Worm (Caenorhabditis elegans) whole organism, L4/young adult: ENCODE data around the gene C33G3.4.

Experiments used
- W03F9.2 ChIP-seq: fragments of 150-350 bp; optimal IDR thresholded peaks from 2 replicates; lab custom pipeline; 2014; ENCODE audit warnings: missing biosample characterization, missing genetic modification characterization
- dao-5 ChIP-seq: sonication (generic microtip); optimal IDR thresholded peaks from 2 replicates; lab custom pipeline; 2016; ENCODE audit warnings: missing genotype, missing genetic modification characterization, moderate library complexity, missing compliant biosample characterization
- him-1 ChIP-seq: sonication (generic microtip); optimal IDR thresholded peaks from 2 replicates; lab custom pipeline; 2016; ENCODE audit warnings: missing genotype, missing genetic modification reagents, missing genetic modification characterization, missing compliant biosample characterization

The C33G3.4 gene

DNA sequence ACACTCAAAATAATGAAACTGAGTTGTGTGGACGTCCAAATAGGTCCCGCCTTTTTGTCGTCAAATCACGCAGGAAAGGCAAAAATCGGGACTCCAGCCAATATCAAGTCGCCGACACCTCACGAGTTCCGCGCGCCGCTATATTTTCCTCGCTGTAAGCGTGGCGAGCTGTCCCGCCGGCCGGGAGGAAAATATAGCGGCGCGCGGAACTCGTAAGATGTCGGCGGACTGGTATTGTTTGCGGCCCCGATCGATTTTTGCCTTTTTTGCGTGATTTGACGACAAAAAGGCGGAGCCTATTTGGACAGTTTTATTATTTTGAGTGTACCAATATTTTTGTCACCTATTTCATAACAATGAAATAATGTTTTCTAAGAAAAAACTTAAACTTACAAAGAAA is 8.2 kb upstream of the C33G3.4 start:
- no peak for TF ChIP-seq him-1 (tag; lab: Kevin White, UChicago)
- no peak for TF ChIP-seq W03F9.2
- no peak for TF ChIP-seq dao-5 (tag; lab: Kevin White, UChicago)

DNA sequence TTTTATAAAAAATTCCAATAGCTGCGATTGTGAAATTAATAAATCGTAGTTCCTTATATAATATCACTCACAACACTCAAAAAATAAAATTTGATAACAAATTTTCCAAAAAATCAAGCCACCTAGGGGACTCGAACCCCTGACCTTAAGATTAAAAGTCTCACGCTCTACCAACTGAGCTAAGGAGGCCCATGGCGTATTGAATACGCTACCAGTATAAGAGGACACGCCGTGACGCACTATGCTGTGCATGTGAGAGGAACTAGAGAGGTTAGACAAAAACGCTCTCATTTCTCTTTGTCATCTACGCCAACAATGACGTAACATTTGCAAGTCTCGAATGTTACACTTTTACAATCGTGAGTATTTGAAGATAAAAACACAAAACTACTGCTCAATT is 7.1 kb upstream of the C33G3.4 start:
- peak; percentile 58 for TF ChIP-seq W03F9.2
- TF ChIP-seq him-1 (tag; lab: Kevin White, UChicago), result peak; percentile 97
- TF ChIP-seq dao-5 (tag; lab: Kevin White, UChicago), result peak; percentile 90

DNA sequence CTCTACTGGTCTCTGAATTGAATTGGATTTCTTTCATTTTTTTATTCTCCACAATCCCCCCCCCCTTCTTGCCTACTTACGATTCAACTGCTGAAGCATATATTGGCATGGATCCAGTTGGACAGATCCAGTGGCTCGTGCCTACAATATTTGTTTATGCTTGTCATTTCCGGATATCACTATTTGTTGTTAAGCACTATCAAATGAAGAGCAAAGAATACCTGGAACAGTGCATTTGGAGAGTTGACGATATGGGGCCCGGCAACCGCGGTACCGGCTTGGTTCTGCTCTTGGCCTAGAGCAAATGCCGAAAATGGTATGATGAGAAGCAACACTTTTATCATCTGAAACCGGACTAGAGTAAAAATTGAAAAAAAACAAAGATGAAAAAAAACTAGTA is 3.3 kb upstream of the C33G3.4 start, which contains the start of gene lgc-21:
TSS of gene lgc-21 (minus strand) at position 344 of the 400 bp plus-strand sequence.
- no peak for TF ChIP-seq dao-5 (tag; lab: Kevin White, UChicago)
- TF ChIP-seq him-1 (tag; lab: Kevin White, UChicago), result no peak

DNA sequence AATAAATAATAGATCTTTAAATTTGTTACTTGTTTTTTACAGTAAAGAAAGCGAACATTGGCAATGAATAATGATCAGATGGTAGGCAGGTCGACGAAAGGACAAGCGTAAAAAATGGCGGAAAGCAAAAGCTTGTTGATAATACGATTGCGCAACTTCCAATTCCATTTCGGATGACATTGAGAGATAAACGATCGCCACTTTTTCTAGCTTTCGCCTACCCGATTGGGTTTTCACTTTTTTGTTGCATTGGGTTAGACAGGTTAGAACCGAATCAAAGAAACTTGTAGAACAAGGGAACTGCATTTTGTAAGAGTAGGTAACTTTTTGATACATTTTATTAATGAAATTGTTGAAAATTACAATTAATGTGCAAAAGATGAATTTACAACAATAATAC is 1.4 kb upstream of the C33G3.4 start:
- TF ChIP-seq him-1 (tag; lab: Kevin White, UChicago) (no peak), dao-5 (tag; lab: Kevin White, UChicago) (no peak), W03F9.2 (no peak)

DNA sequence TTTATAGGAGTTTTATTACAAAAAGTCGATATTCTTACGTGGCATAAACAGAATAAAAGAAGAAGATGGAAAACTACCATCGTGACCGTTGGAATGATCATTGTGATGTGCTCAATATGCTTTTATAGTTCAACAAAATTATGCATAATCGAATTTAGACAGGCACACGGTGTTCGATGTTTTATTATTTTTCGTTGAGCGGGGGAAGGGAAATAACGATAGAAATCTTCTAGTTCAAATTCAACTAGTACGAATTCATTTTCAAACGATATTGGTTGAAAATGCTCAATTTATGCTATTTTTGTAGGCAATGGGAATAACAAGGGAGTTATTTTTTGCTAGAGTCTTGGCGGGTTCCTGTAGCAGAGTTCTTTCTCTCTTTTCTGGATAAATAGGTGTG is 7.6 kb downstream of the C33G3.4 start, which contains the start of gene C33G3.5:
TSS of gene C33G3.5 (minus strand) at position 101 of the 400 bp plus-strand sequence.
- TF ChIP-seq W03F9.2 (no peak), dao-5 (tag; lab: Kevin White, UChicago) (no peak), him-1 (tag; lab: Kevin White, UChicago) (no peak)

DNA sequence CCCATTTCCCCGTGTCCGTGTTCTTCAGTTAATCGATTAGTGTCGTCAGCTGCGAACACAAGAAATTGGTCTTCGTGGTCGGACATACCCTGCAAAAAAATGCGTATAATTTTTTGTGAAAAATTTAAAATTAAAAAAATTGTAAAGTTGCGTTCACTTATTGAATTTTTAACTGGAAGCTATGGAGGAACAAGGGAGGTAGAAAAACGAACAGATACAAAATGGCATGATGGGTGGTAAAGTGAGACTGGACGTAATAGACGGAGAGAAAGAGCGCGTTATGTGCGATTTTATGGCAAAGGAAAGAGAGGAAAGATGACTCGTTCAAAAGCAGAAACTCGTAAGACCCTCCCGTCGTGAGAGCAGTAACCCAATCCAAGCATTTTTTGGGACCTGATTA is 13.3 kb downstream of the C33G3.4 start, which contains the start of gene C33G3.6:
TSS of gene C33G3.6 (minus strand) at position 101 of the 400 bp plus-strand sequence.
- TF ChIP-seq him-1 (tag; lab: Kevin White, UChicago) (no peak), W03F9.2 (no peak), dao-5 (tag; lab: Kevin White, UChicago) (no peak)

DNA sequence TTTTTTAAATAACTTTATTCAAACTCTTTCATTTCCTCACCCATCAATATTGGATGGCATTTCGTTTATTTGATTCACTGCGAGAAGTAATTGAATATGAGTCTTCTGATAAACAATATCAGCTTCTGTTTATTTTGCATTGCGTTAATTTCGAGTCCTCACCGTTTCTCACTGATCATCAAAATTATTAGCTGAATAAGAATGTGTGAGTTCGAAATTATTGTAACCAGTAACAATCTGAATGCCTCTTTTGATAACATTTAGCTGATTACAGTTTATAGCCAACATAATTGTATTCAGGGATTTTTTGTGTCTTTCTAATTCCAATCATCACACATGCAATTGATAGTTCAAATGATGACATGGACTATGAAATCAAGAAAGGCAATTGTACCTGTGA is 14.2 kb downstream of the C33G3.4 start, which contains the start of gene F16B12.1:
TSS of gene F16B12.1 (plus strand) at position 301 of the 400 bp plus-strand sequence.
- TF ChIP-seq him-1 (tag; lab: Kevin White, UChicago), result no peak
- TF ChIP-seq dao-5 (tag; lab: Kevin White, UChicago), result no peak
- no peak for TF ChIP-seq W03F9.2

DNA sequence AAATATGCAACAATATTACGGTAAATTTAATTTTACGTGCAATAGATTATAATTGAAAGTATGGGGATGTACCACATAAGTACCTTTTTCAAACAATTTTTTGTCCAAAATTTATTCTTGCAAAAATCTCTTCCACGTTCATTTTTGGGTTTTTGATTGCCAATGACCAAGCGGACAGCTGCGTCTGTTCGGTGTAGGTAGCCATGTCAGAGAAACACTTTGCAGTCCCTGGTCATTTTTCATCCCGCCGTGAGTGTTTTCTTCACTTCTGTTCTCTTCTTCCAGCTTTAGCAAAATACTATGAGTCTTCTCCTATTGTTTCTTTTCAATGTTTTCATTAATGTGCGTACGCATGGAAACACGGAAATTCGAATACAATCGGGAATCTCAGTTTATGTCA is 19.1 kb downstream of the C33G3.4 start, which contains the start of gene dsl-4:
TSS of gene dsl-4 (plus strand) at position 301 of the 400 bp plus-strand sequence.
- TF ChIP-seq him-1 (tag; lab: Kevin White, UChicago) (no peak), W03F9.2 (no peak), dao-5 (tag; lab: Kevin White, UChicago) (no peak)

DNA sequence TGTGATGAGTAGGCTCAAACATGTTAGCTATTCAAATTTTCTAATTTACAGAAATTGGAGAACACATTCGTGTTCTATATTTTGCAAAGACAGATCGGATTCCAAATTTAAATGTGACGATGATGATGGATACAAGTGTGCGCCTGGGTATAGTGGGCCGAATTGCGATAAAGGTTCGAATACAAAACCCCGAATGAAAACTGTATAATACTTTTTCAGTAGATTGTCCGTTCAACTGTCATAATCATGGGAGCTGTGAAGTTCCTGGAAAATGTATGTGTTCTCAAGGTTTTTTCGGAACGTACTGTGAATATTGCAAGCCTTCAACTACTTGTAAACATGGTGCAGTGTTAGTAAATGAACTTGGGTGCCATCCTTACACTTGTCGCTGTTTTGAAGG is 20.0 kb downstream of the C33G3.4 start:
- TF ChIP-seq dao-5 (tag; lab: Kevin White, UChicago) (no peak), him-1 (tag; lab: Kevin White, UChicago) (no peak), W03F9.2 (no peak)

DNA sequence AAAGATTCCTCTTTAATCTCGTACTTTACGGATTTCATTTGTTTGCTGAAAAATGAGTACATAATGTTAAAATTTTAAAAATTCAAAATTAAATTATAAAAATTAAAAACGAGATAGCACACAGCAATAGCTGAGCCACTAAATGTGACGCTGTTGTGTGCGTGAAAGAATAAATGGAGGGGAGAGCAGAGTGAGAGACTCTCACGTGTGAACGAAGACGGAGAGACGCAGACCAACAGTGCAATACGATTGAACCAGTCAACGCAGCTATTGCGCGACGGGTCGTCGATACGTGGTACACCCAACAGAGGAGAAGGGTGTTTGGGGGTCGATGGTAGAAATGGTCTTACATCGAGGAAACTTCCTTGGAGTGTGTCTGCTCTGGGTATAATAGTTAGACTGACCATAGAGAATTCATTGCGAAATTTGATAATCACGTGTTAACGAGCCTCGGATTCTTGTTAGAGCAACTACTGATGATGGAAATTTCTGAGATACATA is 27.7 kb downstream of the C33G3.4 start, which contains the start of gene F16B12.4:
TSS of gene F16B12.4 (minus strand) at position 51 of the 501 bp plus-strand sequence.
- TF ChIP-seq W03F9.2 (no peak), him-1 (tag; lab: Kevin White, UChicago) (no peak), dao-5 (tag; lab: Kevin White, UChicago) (no peak)

DNA sequence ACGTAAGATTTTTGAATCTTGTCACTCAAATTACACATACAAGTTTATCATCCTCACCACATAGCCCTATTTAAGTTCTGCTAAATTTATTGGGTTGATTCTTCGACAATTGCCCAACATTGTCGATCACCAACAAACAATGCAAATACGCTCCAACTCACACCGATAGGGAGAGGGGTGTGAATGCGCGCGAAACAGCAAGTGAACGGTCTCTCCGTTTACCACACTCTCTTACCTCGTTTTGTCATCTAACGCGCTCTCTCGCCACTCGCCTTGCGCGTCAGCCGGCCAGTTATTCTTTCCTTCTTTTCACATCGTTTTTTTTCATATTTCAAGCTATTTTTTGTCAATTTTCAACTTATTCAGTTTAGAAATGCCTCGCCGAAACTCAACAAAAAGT is 31.0 kb downstream of the C33G3.4 start, which contains the start of gene F16B12.6:
TSS of gene F16B12.6 (plus strand) at position 331 of the 400 bp plus-strand sequence.
- TF ChIP-seq dao-5 (tag; lab: Kevin White, UChicago) (no peak), him-1 (tag; lab: Kevin White, UChicago) (peak; percentile 32), W03F9.2 (no peak)

DNA sequence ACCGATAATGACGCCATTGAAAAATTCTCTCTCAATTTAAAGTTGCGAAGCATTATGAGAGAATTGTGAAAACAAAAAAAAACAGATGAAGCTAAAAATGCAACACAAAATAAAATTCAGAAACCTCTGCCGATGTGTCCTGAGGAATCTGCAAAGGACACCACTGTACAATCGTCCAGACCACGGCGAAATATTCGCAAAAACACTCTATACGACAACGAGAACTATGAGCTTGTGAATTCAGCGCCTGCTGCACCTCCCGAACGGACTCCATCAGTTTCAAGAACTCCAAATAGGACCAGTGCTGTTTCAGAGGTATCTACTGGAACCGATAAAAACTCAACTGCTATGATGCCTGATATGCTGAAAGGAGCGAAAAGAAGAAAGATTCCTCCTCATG is 31.5 kb downstream of the C33G3.4 start:
- no peak for TF ChIP-seq W03F9.2
- no peak for TF ChIP-seq dao-5 (tag; lab: Kevin White, UChicago)
- no peak for TF ChIP-seq him-1 (tag; lab: Kevin White, UChicago)

DNA sequence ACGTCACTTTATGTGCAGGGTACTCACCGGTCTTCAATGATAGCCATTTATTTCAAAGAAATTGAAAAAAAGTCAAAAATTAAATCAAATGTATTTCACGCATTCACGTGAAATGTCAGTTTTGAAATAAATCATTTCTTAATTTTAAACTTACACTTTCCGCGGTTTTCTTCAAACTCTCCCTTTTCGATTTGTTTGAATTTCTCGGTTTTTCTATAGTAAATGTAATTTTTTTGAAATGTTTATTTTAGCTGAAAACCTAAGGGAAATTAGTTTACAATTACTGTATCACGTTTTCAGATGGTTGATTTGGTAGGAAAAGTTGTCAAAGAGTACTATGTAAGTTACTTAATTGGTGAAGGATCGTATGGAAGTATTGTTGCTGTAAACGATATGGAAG is 37.3 kb downstream of the C33G3.4 start, which contains the start of gene F16B12.7:
TSS of gene F16B12.7 (plus strand) at position 301 of the 400 bp plus-strand sequence.
- TF ChIP-seq him-1 (tag; lab: Kevin White, UChicago), result no peak
- TF ChIP-seq dao-5 (tag; lab: Kevin White, UChicago), result no peak
- TF ChIP-seq W03F9.2, result no peak

DNA sequence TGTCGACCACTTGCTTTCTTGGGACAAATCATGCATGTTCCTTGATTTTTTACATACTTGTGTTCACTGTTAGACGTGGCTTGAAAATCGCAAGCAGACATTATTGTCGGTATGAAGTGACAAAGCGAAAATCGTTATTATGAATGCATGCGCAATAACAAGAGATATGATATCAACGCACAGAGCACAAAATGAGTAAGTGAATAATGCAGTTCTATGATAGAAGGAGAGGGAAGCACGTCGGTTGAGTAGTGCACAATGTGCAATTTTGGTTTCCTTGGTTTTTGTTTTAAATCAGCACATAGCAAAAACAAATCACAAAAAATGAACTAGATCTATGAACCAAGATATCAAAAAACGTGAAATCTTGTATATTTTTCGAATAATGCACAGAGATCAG is 42.4 kb downstream of the C33G3.4 start, which contains the start of gene nhr-281:
TSS of gene nhr-281 (minus strand) at position 101 of the 400 bp plus-strand sequence.
- TF ChIP-seq dao-5 (tag; lab: Kevin White, UChicago), result no peak
- no peak for TF ChIP-seq him-1 (tag; lab: Kevin White, UChicago)
- no peak for TF ChIP-seq W03F9.2
